Worm (Caenorhabditis elegans): ENCODE data around the gene srlf-10.

DNA sequence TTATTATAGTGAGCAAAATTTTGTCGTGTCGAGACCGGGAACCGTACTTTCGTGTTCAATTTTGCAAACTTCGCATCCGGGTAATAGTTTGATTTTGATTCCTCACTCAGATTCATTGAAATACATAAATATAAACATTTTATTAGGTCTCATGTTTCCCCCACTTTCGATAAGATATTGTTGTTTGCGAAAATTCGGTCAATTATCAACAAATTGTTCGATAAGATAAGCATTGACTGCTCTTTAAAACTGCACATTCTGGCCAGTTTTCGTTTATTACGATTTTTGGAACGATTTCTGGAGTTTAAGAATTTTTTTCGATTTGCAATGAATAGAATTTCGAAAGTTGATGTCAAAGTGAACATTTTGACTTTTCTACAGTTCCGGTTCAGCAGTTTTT, 13.4 kb upstream of the srlf-10 start:
- no peak for TF ChIP-seq him-1 (tag; optimal IDR thresholded peaks at IDR 0.05)
- no peak for TF ChIP-seq dao-5 (tag; optimal IDR thresholded peaks at IDR 0.05)
- TF ChIP-seq W03F9.2 (tag; optimal IDR thresholded peaks at IDR 0.05) = no peak

All from whole organism, L4/young adult.